Fruit fly (Drosophila melanogaster) whole organism, embryonic: ENCODE results near the gene CG43680.

Experiments
- BEAF-32 ChIP-seq: fragments of 200-800 bp; sonication (Bioruptor generic); optimal IDR thresholded peaks from 3 replicates; lab custom pipeline; 2017; ENCODE audit warnings: missing biosample characterization, missing genetic modification characterization, mild to moderate bottlenecking, moderate library complexity, missing genetic modification reagents
- Bdp1 ChIP-seq: fragments of 200-800 bp; sonication (Bioruptor generic); optimal IDR thresholded peaks from 3 replicates; lab custom pipeline; 2016; ENCODE audit warnings: missing biosample characterization, missing genetic modification characterization
- C15 ChIP-seq: fragments of 200-800 bp; sonication (Bioruptor generic); IDR thresholded peaks from 3 replicates; pipeline ENCODE4 v1.3.6; 2022; ENCODE audit warnings: missing biosample characterization, missing genetic modification characterization
- CG10431 ChIP-seq: fragments of 200-800 bp; sonication (Bioruptor generic); optimal IDR thresholded peaks from 3 replicates; lab custom pipeline; 2018; ENCODE audit warnings: missing biosample characterization, mild to moderate bottlenecking, missing genetic modification characterization
- CG12104 ChIP-seq: fragments of 200-800 bp; sonication (Bioruptor generic); optimal IDR thresholded peaks from 3 replicates; lab custom pipeline; 2016; ENCODE audit warnings: missing biosample characterization, missing genetic modification characterization
- CG12942 ChIP-seq: fragments of 200-800 bp; sonication (Bioruptor generic); optimal IDR thresholded peaks from 3 replicates; lab custom pipeline; 2016; ENCODE audit warnings: missing biosample characterization, missing genetic modification characterization
- CG13894 ChIP-seq: fragments of 200-800 bp; sonication (Bioruptor generic); optimal IDR thresholded peaks from 3 replicates; lab custom pipeline; 2018; ENCODE audit warnings: missing biosample characterization, mild to moderate bottlenecking, missing genetic modification characterization, moderate library complexity
- CG15601 ChIP-seq: fragments of 200-800 bp; sonication (Bioruptor generic); optimal IDR thresholded peaks from 3 replicates; lab custom pipeline; 2019; ENCODE audit warnings: missing biosample characterization, mild to moderate bottlenecking, missing genetic modification characterization, moderate library complexity
- CG34224 ChIP-seq: fragments of 200-800 bp; sonication (Bioruptor generic); IDR thresholded peaks from 3 replicates; pipeline ENCODE4 v1.3.6; 2022; ENCODE audit warnings: missing biosample characterization, missing genetic modification characterization; ENCODE audit not compliant: partially characterized antibody
- CG43689 ChIP-seq: fragments of 200-800 bp; sonication (Bioruptor generic); IDR thresholded peaks from 2 replicates; pipeline ENCODE4 v1.3.6; 2022; ENCODE audit warnings: missing biosample characterization, missing genetic modification characterization
- CG6765 ChIP-seq: fragments of 200-800 bp; sonication (Bioruptor generic); optimal IDR thresholded peaks from 3 replicates; lab custom pipeline; 2017; ENCODE audit warnings: missing biosample characterization, mild to moderate bottlenecking, missing genetic modification characterization
- CG6791 ChIP-seq: fragments of 200-800 bp; sonication (Bioruptor generic); IDR thresholded peaks from 3 replicates; pipeline ENCODE4 v1.3.6; 2022; ENCODE audit warnings: missing biosample characterization, missing genetic modification characterization; ENCODE audit not compliant: partially characterized antibody
- CG7372 ChIP-seq: fragments of 200-800 bp; sonication (Bioruptor generic); IDR thresholded peaks from 2 replicates; pipeline ENCODE4 v1.3.6; 2022; ENCODE audit warnings: missing biosample characterization, missing genetic modification characterization
- CG7963 ChIP-seq: fragments of 200-800 bp; sonication (Bioruptor generic); IDR thresholded peaks from 3 replicates; pipeline ENCODE4 v1.3.6; 2022; ENCODE audit warnings: missing biosample characterization, missing genetic modification characterization; ENCODE audit not compliant: partially characterized antibody
- CG9876 ChIP-seq: fragments of 200-800 bp; sonication (Bioruptor generic); optimal IDR thresholded peaks from 2 replicates; lab custom pipeline; 2016; ENCODE audit warnings: missing biosample characterization, missing genetic modification characterization
- Drgx ChIP-seq: fragments of 200-800 bp; sonication (Bioruptor generic); IDR thresholded peaks from 2 replicates; pipeline ENCODE4 v1.3.6; 2022; ENCODE audit warnings: missing biosample characterization, missing genetic modification characterization
- Fer2 ChIP-seq: fragments of 200-800 bp; sonication (Bioruptor generic); optimal IDR thresholded peaks from 2 replicates; lab custom pipeline; 2018; ENCODE audit warnings: missing biosample characterization, mild to moderate bottlenecking, missing genetic modification characterization, moderate library complexity
- Fer3 ChIP-seq: fragments of 200-800 bp; sonication (Bioruptor generic); optimal IDR thresholded peaks from 2 replicates; lab custom pipeline; 2018; ENCODE audit warnings: missing biosample characterization, mild to moderate bottlenecking, missing genetic modification characterization, moderate library complexity
- Hand ChIP-seq: fragments of 200-800 bp; sonication (Bioruptor generic); optimal IDR thresholded peaks from 2 replicates; lab custom pipeline; 2017; ENCODE audit warnings: mild to moderate bottlenecking, missing biosample characterization, missing genetic modification reagents, missing genetic modification characterization
- HmgD ChIP-seq: fragments of 200-800 bp; sonication (Bioruptor generic); optimal IDR thresholded peaks from 3 replicates; lab custom pipeline; 2016; ENCODE audit warnings: missing biosample characterization, missing genetic modification characterization
- Lhr ChIP-seq: fragments of 200-800 bp; sonication (Bioruptor generic); optimal IDR thresholded peaks from 3 replicates; lab custom pipeline; 2017; ENCODE audit warnings: mild to moderate bottlenecking, missing biosample characterization, missing genetic modification reagents, missing genetic modification characterization
- Max ChIP-seq: fragments of 200-800 bp; sonication (Bioruptor generic); optimal IDR thresholded peaks from 2 replicates; lab custom pipeline; 2016; ENCODE audit warnings: missing biosample characterization, mild to moderate bottlenecking, missing genetic modification characterization
- Med ChIP-seq: fragments of 200-800 bp; sonication (Bioruptor generic); peaks from one replicate; lab custom pipeline; 2016; ENCODE audit warnings: missing biosample characterization, missing genetic modification characterization, mild to moderate bottlenecking, inconsistent platforms, moderate library complexity
- Myb ChIP-seq: fragments of 200-800 bp; sonication (Bioruptor generic); optimal IDR thresholded peaks from 2 replicates; lab custom pipeline; 2016; ENCODE audit warnings: missing biosample characterization, missing genetic modification characterization
- Side ChIP-seq: fragments of 200-800 bp; sonication (Bioruptor generic); optimal IDR thresholded peaks from 2 replicates; lab custom pipeline; 2016; ENCODE audit warnings: missing biosample characterization, missing genetic modification characterization
- Sry-β ChIP-seq: fragments of 200-800 bp; sonication (Bioruptor generic); optimal IDR thresholded peaks from 2 replicates; lab custom pipeline; 2018; ENCODE audit warnings: missing biosample characterization, mild to moderate bottlenecking, missing genetic modification characterization, moderate library complexity
- Taf1 ChIP-seq: fragments of 200-800 bp; sonication (Bioruptor generic); IDR thresholded peaks from 2 replicates; pipeline ENCODE4 v1.3.6; 2022; ENCODE audit warnings: missing biosample characterization, missing genetic modification characterization
- YL-1 ChIP-seq: fragments of 200-800 bp; sonication (Bioruptor generic); optimal IDR thresholded peaks from 3 replicates; lab custom pipeline; 2017; ENCODE audit warnings: missing biosample characterization, mild to moderate bottlenecking, missing genetic modification characterization
- ash1 ChIP-seq: fragments of 200-800 bp; sonication (Bioruptor generic); optimal IDR thresholded peaks from 2 replicates; lab custom pipeline; 2018; ENCODE audit warnings: missing biosample characterization, mild to moderate bottlenecking, missing genetic modification characterization
- bab2 ChIP-seq: fragments of 200-800 bp; sonication (Bioruptor generic); optimal IDR thresholded peaks from 2 replicates; lab custom pipeline; 2016; ENCODE audit warnings: missing biosample characterization, missing genetic modification characterization
- bbx ChIP-seq: fragments of 200-800 bp; sonication (Bioruptor generic); IDR thresholded peaks from 2 replicates; pipeline ENCODE4 v1.3.6; 2022; ENCODE audit warnings: missing biosample characterization, missing genetic modification characterization; ENCODE audit not compliant: partially characterized antibody
- btn ChIP-seq: fragments of 200-800 bp; sonication (Bioruptor generic); optimal IDR thresholded peaks from 2 replicates; lab custom pipeline; 2016; ENCODE audit warnings: missing biosample characterization, missing genetic modification characterization
- cad ChIP-seq: fragments of >200 bp; optimal IDR thresholded peaks from 2 replicates; lab custom pipeline; 2017; ENCODE audit warnings: missing biosample characterization, missing genetic modification characterization
- corto ChIP-seq: fragments of 200-800 bp; sonication (Bioruptor generic); optimal IDR thresholded peaks from 2 replicates; lab custom pipeline; 2016; ENCODE audit warnings: missing biosample characterization, mild to moderate bottlenecking, missing genetic modification characterization, moderate library complexity
- da ChIP-seq: fragments of 200-800 bp; sonication (Bioruptor generic); optimal IDR thresholded peaks from 2 replicates; lab custom pipeline; 2016; ENCODE audit warnings: missing biosample characterization, missing genetic modification characterization
- fd102C ChIP-seq: fragments of 200-800 bp; sonication (Bioruptor generic); optimal IDR thresholded peaks from 2 replicates; lab custom pipeline; 2018; ENCODE audit warnings: missing biosample characterization, mild to moderate bottlenecking, missing genetic modification characterization, moderate library complexity
- grn ChIP-seq: fragments of 200-800 bp; sonication (Bioruptor generic); optimal IDR thresholded peaks from 3 replicates; lab custom pipeline; 2017; ENCODE audit warnings: missing biosample characterization, missing genetic modification characterization
- gt ChIP-seq: fragments of 200-800 bp; sonication (Bioruptor generic); IDR thresholded peaks from 2 replicates; pipeline ENCODE4 v1.3.6; 2022; ENCODE audit warnings: missing biosample characterization, missing genetic modification characterization
- mam ChIP-seq: fragments of 200-800 bp; sonication (Bioruptor generic); optimal IDR thresholded peaks from 3 replicates; lab custom pipeline; 2016; ENCODE audit warnings: missing biosample characterization, missing genetic modification characterization
- nerfin-1 ChIP-seq: fragments of 200-800 bp; sonication (Bioruptor generic); optimal IDR thresholded peaks from 3 replicates; lab custom pipeline; 2019; ENCODE audit warnings: missing biosample characterization, mild to moderate bottlenecking, missing genetic modification characterization, moderate library complexity
- pan ChIP-seq, 4 experiments: fragments of >200 bp in 3 of 4; fragments of 200-800 bp in 1 of 4; sonication (Bioruptor generic) in 1 of 4; optimal IDR thresholded peaks in 3 of 4; IDR thresholded peaks in 1 of 4; 2 replicates each; pipeline versions ENCODE4 v1.3.6 to Lab custom; 2017 to 2022; ENCODE audit warnings: missing biosample characterization in 2 of 4, missing genetic modification characterization in 2 of 4, mixed read lengths in 1 of 4
- pros ChIP-seq: fragments of 200-800 bp; sonication (Bioruptor generic); optimal IDR thresholded peaks from 3 replicates; lab custom pipeline; 2019; ENCODE audit warnings: missing biosample characterization, mild to moderate bottlenecking, missing genetic modification characterization, moderate library complexity
- rib ChIP-seq: fragments of 200-800 bp; sonication (Bioruptor generic); IDR thresholded peaks from 2 replicates; pipeline ENCODE4 v1.3.6; 2022; ENCODE audit warnings: missing biosample characterization, missing genetic modification characterization
- sc ChIP-seq, 3 experiments: fragments of >200 bp in 2 of 3; fragments of 200-800 bp in 1 of 3; sonication (Bioruptor generic) in 1 of 3; optimal IDR thresholded peaks; 2 replicates in 2 of 3; 3 replicates in 1 of 3; lab custom pipeline; 2017; ENCODE audit warnings: mild to moderate bottlenecking in 1 of 3, missing biosample characterization in 1 of 3, missing genetic modification characterization in 1 of 3, missing genetic modification reagents in 1 of 3
- tin ChIP-seq: fragments of 200-800 bp; sonication (Bioruptor generic); optimal IDR thresholded peaks from 3 replicates; lab custom pipeline; 2016; ENCODE audit warnings: missing biosample characterization, missing genetic modification characterization
- wor ChIP-seq: fragments of 200-800 bp; sonication (Bioruptor generic); IDR thresholded peaks from 2 replicates; pipeline ENCODE4 v1.3.6; 2022; ENCODE audit warnings: missing biosample characterization, missing genetic modification characterization

CG43680 gene

DNA sequence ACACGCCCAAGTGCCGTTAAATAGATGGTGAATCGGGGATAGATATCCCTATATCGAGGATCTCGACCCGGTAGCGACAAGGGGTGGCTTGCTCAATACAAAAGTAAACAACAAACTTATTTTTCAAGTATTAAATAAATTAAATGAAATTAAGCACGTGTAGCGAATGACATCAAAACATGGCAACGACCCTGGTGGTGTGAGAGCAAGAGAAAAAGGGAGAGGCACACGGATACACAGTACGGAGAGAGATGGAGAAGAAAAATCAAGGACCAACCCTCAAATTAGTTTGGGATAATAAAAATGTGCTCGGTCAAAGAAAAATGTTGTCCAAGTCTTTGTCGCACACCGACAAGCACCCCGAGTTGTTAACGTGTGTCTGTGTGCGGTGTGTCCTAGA, 32.1 kb downstream of the CG43680 start (continued):
- TF ChIP-seq CG9876 (GFP tag; lab: Kevin White, UChicago) (no peak), Fer2 (tag; lab: Kevin White, UChicago) (no peak), CG7372 (GFP tag; lab: Robert Waterston, UW) (no peak), HmgD (GFP tag; lab: Kevin White, UChicago) (no peak), Fer3 (tag; lab: Kevin White, UChicago) (no peak), CG12942 (GFP tag; lab: Kevin White, UChicago) (no peak), bab2 (GFP tag; lab: Kevin White, UChicago) (no peak), pros (GFP tag; lab: Kevin White, UChicago) (peak; percentile 91), Taf1 (GFP tag; lab: Robert Waterston, UW) (no peak), bbx (GFP tag; lab: Robert Waterston, UW) (no peak)

DNA sequence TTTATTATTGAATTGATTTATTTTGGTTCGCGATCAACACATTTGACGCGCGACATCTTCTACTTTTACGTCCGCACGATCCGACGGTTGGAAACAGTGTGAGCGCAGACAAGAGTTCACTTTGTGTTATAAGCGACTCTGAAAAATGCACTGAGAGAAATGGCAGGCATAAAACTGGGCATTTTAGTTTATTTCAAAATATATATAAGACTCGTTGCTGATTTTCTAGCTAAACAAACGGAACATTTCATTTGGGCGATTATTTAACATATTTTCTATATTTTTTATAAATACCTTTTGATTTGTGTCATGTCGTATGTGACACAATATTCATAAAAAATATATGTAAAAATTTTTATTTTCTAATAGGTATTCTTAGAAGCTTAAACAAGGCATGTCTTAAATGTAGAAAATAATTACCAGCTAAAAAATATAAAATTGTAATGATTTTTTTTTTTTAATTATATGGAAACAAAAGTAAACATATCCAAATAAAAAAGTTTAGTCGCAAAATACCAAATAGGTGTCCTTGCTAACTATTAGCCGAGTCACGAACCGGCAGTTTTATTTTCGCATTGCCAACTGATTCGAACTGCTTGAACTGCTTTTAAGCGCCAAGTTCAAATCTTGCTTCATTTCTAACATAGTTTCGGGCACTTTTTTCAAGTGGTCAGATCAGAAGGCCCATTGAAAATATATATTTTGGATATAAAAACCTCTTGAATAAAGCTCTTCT, 39.0 kb downstream of the CG43680 start, which contains the start of gene Reck:
Reck (minus strand) TSS at position 106 of the 736 bp plus-strand sequence.
- TF ChIP-seq btn (GFP tag; lab: Kevin White, UChicago), result peak; percentile 34
- peak; percentile 94 for TF ChIP-seq Drgx (GFP tag; lab: Robert Waterston, UW)
- TF ChIP-seq CG43689 (GFP tag; lab: Robert Waterston, UW), result peak; percentile 48; the same call in 1 of the 2 replicates
- peak; percentile 84 for TF ChIP-seq tin (GFP tag; lab: Kevin White, UChicago)
- TF ChIP-seq cad (GFP tag; lab: Kevin White, UChicago), result no peak
- peak; percentile 93 for TF ChIP-seq Med (GFP tag; lab: Kevin White, UChicago)
- TF ChIP-seq Hand, result peak; percentile 42
- no peak for TF ChIP-seq Myb (GFP tag; lab: Kevin White, UChicago)
- TF ChIP-seq Bdp1 (GFP tag; lab: Kevin White, UChicago), result no peak
- peak; percentile 35 for TF ChIP-seq grn (GFP tag; lab: Kevin White, UChicago)
- TF ChIP-seq CG15601, result peak; percentile 69
- TF ChIP-seq CG13894 (tag; lab: Kevin White, UChicago), result peak; percentile 25
- peak; percentile 44 for TF ChIP-seq wor (GFP tag; lab: Robert Waterston, UW)
- no peak for TF ChIP-seq Sry-β (GFP tag; lab: Kevin White, UChicago)
- TF ChIP-seq CG7963, result no peak
- peak; percentile 56 for TF ChIP-seq mam
- no peak for TF ChIP-seq da (GFP tag; lab: Kevin White, UChicago)
- peak; percentile 19 for TF ChIP-seq CG10431 (GFP tag; lab: Kevin White, UChicago)
- no peak for TF ChIP-seq rib (GFP tag; lab: Robert Waterston, UW)
- no peak for TF ChIP-seq BEAF-32 (GFP tag; lab: Kevin White, UChicago)
- peak; percentile 25 for TF ChIP-seq Side
- no peak for TF ChIP-seq pan (optimal IDR thresholded peaks at IDR 0.05; lab: Kevin White, UChicago)
- peak in 1 of 2 experiments; percentile 89 for TF ChIP-seq pan (GFP tag; optimal IDR thresholded peaks at IDR 0.05 in 1 of 2, IDR thresholded peaks at IDR 0.05 in 1 of 2)
- peak; percentile 78 for TF ChIP-seq nerfin-1
- peak; percentile 73; the same call in 2 of the 3 replicates for TF ChIP-seq C15 (GFP tag; lab: Robert Waterston, UW)
- peak; percentile 71 for TF ChIP-seq Max (GFP tag; lab: Kevin White, UChicago)
- no peak for TF ChIP-seq sc (optimal IDR thresholded peaks at IDR 0.05; lab: Kevin White, UChicago)
- peak; percentile 52 for TF ChIP-seq sc (GFP tag; optimal IDR thresholded peaks at IDR 0.05; lab: Kevin White, UChicago)
- TF ChIP-seq YL-1 (GFP tag; lab: Kevin White, UChicago), result no peak
- TF ChIP-seq ash1 (GFP tag; lab: Kevin White, UChicago), result no peak
- no peak for TF ChIP-seq Lhr (GFP tag; lab: Kevin White, UChicago)
- TF ChIP-seq CG34224 (GFP tag; lab: Robert Waterston, UW), result no peak
- TF ChIP-seq CG12104 (GFP tag; lab: Kevin White, UChicago), result peak; percentile 87
- TF ChIP-seq corto (GFP tag; lab: Kevin White, UChicago), result peak; percentile 48
- TF ChIP-seq gt (GFP tag; lab: Robert Waterston, UW), result peak; percentile 29; the same call in 1 of the 2 replicates
- TF ChIP-seq CG6765 (GFP tag; lab: Kevin White, UChicago), result peak; percentile 59
- no peak for TF ChIP-seq fd102C (GFP tag; lab: Kevin White, UChicago)
- no peak for TF ChIP-seq CG6791
